Fruit fly (Drosophila melanogaster) ovary, adult (tissue): ENCODE data around the gene Eato.

Experiments used
- CG17801 ChIP-seq: fragments of 200-800 bp; optimal IDR thresholded peaks from 2 replicates; lab custom pipeline; 2019; ENCODE audit warnings: missing biosample characterization, mild to moderate bottlenecking, missing genetic modification characterization, moderate library complexity; ENCODE audit not compliant: partially characterized antibody

Gene Eato

dm6 chr2L:13801166-13801565 lies 17.3 kb downstream of the Eato start:
- no peak for TF ChIP-seq CG17801

DNA sequence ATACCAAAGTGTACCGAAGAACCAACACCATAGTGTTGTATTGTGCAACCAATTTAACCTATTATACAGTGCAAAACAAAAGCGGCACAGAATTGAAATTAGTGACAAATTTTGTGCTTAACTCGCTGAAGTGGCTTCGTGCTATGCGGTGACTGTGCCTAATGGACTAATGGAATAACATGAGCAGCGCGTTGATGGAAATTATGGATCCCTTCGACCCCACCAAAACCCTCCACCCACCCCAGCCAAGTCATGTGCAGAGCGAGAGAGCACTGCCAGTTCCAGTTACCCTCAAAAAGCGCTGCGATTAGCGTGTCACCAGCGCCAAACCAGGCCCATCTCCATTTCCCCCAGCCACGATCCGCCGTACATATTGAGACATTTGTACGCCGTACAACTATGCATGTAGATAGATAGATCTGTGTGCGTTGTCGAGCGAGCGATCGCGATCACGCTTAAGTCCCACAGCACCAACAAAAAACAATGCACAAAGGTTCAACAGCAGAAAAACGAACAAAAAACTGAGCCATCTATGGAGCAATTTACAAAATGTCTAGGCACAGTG lies 18.3 kb downstream of the Eato start:
- TF ChIP-seq CG17801, result no peak

DNA sequence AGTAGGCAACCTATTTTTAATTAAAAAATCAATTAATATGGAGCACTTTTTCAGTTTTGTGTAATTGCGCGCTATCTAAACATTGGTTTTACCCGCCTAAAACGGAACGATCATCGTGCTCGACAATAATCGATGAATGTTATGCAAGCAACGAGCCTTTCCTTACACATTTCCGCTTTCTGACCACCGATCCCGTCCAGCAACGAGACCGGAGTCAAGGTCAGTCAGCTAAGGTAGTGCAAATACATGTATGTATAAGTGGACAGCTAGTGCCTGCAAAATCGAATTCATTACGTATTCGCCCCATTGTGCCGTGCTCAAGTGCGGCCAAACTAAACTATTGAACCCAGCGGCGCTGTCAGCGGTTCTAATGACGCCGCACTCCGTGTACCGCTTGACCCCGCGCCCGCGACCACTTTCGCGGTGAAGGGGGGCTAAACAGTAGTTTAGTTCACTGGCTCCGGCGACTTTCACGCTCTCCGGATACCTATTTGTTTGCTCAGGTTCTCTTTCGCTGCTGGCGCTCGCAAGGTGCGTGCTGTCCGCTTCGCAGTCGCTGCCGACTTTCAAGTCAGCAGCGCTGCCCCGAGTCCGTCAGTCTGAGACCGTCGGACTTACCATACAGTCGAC lies 19.3 kb downstream of the Eato start, which contains the start of gene CAH1:
TSS of gene CAH1 (plus strand) at position 595 of the 630 bp plus-strand sequence.
- TF ChIP-seq CG17801, result no peak

DNA sequence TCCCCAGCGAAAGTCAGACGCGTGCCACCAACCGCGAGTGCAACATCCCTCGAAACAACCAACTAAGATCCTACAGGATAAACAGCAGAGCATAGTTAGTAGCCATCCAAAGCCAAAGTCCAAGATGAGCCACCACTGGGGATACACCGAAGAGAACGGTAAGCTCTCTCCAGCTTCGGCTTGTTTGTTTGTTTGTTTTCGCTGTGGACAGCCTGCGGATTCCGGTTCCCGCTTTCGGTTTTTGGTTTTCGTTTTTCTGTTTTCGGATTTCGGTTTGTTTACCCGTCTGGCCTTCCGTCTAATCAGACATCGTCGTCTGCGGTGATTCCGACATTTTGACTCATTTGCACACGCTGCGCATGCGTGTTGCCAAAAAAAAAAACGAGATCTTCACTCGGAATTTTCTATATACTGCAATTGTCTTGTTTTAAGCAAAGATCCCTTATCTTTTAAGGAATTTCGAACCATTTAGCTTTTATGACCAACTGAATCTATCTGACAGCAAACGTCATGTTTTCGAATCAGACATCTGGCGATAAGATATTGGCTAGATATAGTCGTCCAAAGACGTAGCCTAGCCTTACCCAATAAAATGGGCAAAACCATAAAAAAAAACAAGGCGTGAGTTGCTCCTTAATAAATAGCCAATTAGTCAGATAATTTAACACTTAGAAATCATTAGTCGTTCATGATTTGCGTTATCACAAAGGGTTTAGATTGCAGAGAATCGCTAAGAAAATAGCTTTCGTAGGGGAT lies 20.1 kb downstream of the Eato start:
- TF ChIP-seq CG17801, result no peak

- TF ChIP-seq CG17801, result no peak
Measured at dm6 chr2L:13804561-13805067, 20.7 kb downstream of the Eato start.

DNA sequence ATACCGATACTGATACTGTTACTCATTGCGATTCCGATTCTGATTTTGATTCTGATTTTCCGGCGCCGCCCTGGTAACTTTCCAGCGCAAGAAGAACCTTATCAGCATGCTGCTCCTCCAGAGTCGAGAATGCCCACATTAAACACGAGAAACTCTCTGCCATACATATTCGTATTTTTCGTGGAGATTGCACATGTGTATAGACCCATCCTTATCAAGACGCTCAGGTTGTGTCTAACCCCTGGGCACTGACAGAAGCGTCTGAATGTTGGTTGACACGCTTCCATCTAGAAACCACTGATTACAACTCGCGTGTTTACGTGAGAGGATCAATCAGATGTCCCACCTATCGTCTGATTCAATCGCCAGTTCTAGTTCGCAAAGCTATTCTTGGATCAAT lies 21.3 kb downstream of the Eato start:
- no peak for TF ChIP-seq CG17801

DNA sequence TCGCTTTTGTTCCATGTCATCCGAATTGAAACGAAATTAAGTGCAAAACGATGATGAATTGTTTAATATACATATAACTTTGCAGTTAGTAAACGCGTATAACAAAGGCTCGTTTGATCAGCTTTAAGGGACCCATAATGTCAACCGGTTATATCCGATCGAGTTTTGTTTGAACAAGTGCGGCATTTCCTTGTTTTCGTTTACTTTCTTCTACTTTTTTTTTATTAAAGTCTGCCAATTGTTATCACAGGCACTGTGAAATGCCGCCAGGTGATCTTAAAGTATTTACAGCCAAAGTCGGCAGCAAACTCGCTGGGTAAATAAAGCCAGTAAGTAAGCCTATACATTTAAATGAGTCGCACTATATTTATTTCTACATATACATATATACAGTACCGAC lies 23.2 kb downstream of the Eato start:
- TF ChIP-seq CG17801, result no peak

- TF ChIP-seq CG17801, result no peak
Measured at dm6 chr2L:13807959-13808358, 24.1 kb downstream of the Eato start.

DNA sequence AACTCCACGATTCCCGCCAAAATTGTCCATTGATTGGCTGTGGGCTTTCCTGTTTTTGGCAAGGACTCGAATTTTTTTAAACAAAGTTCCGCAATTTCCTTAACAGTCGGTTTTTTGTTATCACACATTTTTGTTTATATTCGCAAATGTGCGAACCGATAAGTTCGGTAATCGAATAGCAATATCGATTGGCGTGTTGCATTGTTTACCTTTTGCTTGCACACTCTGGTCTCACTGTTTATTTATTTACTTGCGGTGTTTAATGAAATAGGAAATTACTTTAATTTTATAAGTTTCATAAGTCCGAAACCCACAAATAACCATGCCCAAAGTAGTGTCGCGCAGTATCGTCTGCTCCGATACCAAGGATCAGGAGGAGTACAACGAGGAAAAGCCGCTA lies 27.4 kb downstream of the Eato start, which contains the start of the genes Adat1 and CG16865:
TSS of gene Adat1 (minus strand) at position 152 of the 400 bp plus-strand sequence.
TSS of gene CG16865 (plus strand) at position 200 of the 400 bp plus-strand sequence.
- no peak for TF ChIP-seq CG17801

- TF ChIP-seq CG17801, result no peak
Measured at dm6 chr2L:13813156-13813555, 29.3 kb downstream of the Eato start, which contains the start of gene CG16888. Gene CG16888 (minus strand): TSS chr2L:13813256.

DNA sequence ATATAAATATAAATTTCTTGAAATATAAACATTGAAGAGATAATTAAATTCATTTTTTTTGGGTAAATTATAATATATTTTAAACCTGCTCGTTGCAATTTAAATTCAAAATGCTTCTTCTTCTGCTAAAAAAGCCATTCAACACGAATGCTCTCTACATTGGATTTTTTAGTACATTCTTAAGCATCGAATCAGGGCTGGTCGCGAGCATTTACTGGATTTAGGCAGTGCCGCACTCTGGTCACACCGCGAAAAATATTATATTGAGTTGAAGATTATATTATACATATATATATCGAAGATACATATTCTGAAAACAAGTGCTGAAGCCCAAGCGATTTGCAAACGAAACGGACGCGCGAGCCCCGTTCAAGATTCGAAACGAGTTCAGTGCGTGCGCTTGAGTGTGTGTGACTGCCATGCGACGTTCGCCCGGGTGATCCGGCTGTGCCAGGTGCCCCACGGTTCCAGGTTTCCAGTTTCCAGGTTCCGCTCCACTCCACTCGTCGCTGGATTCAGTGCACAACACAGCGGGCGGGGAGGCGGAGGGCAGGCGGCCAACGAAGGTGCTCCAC lies 29.8 kb downstream of the Eato start, which contains the start of gene Sos:
TSS of gene Sos (plus strand) at position 213 of the 575 bp plus-strand sequence.
- TF ChIP-seq CG17801, result no peak

- no peak for TF ChIP-seq CG17801
Measured at dm6 chr2L:13820176-13820575, 36.3 kb downstream of the Eato start.

dm6 chr2L:13820948-13821347 lies 37.1 kb downstream of the Eato start, which contains the start of gene b:
Gene b (plus strand): TSS chr2L:13821248.
- no peak for TF ChIP-seq CG17801

DNA sequence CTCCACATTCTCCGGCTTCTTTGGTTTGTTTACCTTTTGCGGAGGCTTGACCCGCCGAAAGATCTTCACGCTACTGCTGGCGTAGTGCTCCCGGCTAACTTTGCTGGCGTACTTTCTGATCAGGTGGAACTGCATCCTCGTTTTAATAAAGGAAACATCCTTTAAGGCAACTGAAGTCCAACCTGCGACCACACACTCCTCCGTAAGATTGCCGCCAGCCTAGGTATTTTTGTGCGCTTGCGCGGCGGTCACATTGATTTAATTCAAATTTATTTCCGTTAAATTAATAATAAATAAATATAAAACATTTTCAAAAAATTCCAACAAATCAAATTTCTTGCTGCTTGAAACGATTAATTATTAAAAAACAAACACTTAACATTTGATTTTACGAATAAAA lies 43.7 kb downstream of the Eato start, which contains the start of gene PolG1:
TSS of gene PolG1 (minus strand) at position 216 of the 400 bp plus-strand sequence.
- no peak for TF ChIP-seq CG17801

- peak; percentile 26 for TF ChIP-seq CG17801
Measured at dm6 chr2L:13829540-13829939, 45.7 kb downstream of the Eato start, which contains the start of the genes Arpc1 and Orc5. Gene Arpc1 (minus strand): TSS chr2L:13829741. Gene Orc5 (plus strand): TSS chr2L:13829837.

DNA sequence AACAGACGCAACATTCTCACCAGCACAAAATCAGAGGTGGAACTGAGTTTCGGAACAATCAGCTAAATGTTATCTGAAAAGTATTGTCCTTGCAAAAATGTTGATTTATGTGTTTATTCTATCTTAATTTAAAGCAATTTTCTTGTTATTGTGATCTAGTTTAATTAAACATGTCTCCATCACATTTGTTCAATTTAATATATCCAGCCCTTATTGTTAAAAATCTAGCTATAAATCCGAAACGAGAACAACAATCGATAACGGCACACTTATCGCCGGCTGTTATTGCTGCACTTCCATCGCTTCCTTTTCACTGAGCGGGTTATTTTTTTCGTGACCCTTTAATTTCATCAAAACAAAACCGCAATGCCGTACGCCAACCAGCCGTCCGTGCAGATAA lies 49.2 kb downstream of the Eato start, which contains the start of the genes GatC, PolG2 and Polr2C:
TSS of gene GatC (minus strand) at position 48 of the 400 bp plus-strand sequence.
TSS of gene PolG2 (minus strand) at position 48 of the 400 bp plus-strand sequence.
TSS of gene Polr2C (plus strand) at position 280 of the 400 bp plus-strand sequence.
- no peak for TF ChIP-seq CG17801
